Worm (Caenorhabditis elegans): Measurements from ENCODE around the gene F47B10.5.

F47B10.5 gene

ce11 chrX:10891890-10892289 lies 1.5 kb upstream of the F47B10.5 start, which contains the start of gene F47B10.3:
Gene F47B10.3 (plus strand): TSS chrX:10892190.
- TF ChIP-seq ceh-48 (tag; optimal IDR thresholded peaks at IDR 0.05) (no peak), ceh-19 (GFP tag; optimal IDR thresholded peaks at IDR 0.05) (no peak), ahr-1 (tag; optimal IDR thresholded peaks at IDR 0.05) (no peak), eyg-1 (tag; optimal IDR thresholded peaks at IDR 0.05) (no peak), rnt-1 (tag; optimal IDR thresholded peaks at IDR 0.05) (no peak), F13H6.1 (tag; optimal IDR thresholded peaks at IDR 0.05) (no peak), ceh-45 (GFP tag; IDR thresholded peaks at IDR 0.05) (no peak), C08G9.2 (tag; optimal IDR thresholded peaks at IDR 0.05) (no peak)

ce11 chrX:10890965-10891364 lies 609 bp upstream of the F47B10.5 start, which contains the start of gene F47B10.4:
Gene F47B10.4 (plus strand): TSS chrX:10891265.
- TF ChIP-seq pag-3 (tag; optimal IDR thresholded peaks at IDR 0.05; ENCODE audit: borderline replicate concordance) = no peak
- no peak for TF ChIP-seq ceh-45 (GFP tag; IDR thresholded peaks at IDR 0.05)
- no peak for TF ChIP-seq dmd-4 (tag; optimal IDR thresholded peaks at IDR 0.05; ENCODE audit: borderline replicate concordance)
- no peak for TF ChIP-seq ceh-9 (tag; optimal IDR thresholded peaks at IDR 0.05)
- TF ChIP-seq hlh-15 (tag; optimal IDR thresholded peaks at IDR 0.05) = no peak
- no peak for TF ChIP-seq pqm-1 (tag; optimal IDR thresholded peaks at IDR 0.05)
- no peak for TF ChIP-seq sox-4 (tag; optimal IDR thresholded peaks at IDR 0.05)
- TF ChIP-seq C08G9.2 (tag; optimal IDR thresholded peaks at IDR 0.05) = no peak
- TF ChIP-seq nfya-1 (tag; optimal IDR thresholded peaks at IDR 0.05) = no peak
- TF ChIP-seq npax-4 (tag; optimal IDR thresholded peaks at IDR 0.05) = no peak
- TF ChIP-seq fax-1 (tag; optimal IDR thresholded peaks at IDR 0.05) = no peak
- TF ChIP-seq ama-1 (optimal IDR thresholded peaks at IDR 0.05) = no peak
- TF ChIP-seq eyg-1 (tag; optimal IDR thresholded peaks at IDR 0.05) = no peak
- TF ChIP-seq tbx-2 (tag; optimal IDR thresholded peaks at IDR 0.05) = no peak
- TF ChIP-seq syd-9 (tag; optimal IDR thresholded peaks at IDR 0.05) = no peak
- TF ChIP-seq madf-2 (tag; optimal IDR thresholded peaks at IDR 0.05) = no peak
- no peak for TF ChIP-seq unc-3 (GFP tag; conservative IDR thresholded peaks at IDR 0.05)
- no peak for TF ChIP-seq unc-3 (tag; optimal IDR thresholded peaks at IDR 0.05)

- no peak for TF ChIP-seq pax-1 (tag; optimal IDR thresholded peaks at IDR 0.05)
- no peak for TF ChIP-seq C08G9.2 (tag; optimal IDR thresholded peaks at IDR 0.05)
- no peak for TF ChIP-seq hlh-30 (tag; optimal IDR thresholded peaks at IDR 0.05; ENCODE audit: insufficient read depth)
- TF ChIP-seq rnt-1 (tag; optimal IDR thresholded peaks at IDR 0.05) = no peak
- no peak for TF ChIP-seq ztf-16 (tag; optimal IDR thresholded peaks at IDR 0.05)
- no peak for TF ChIP-seq zip-5 (tag; optimal IDR thresholded peaks at IDR 0.05)
- TF ChIP-seq sdc-2 (tag; optimal IDR thresholded peaks at IDR 0.05) = no peak
- TF ChIP-seq Y22D7AL.16 (tag; optimal IDR thresholded peaks at IDR 0.05) = no peak
- no peak for TF ChIP-seq nhr-11 (tag; optimal IDR thresholded peaks at IDR 0.05)
- no peak for TF ChIP-seq ceh-45 (GFP tag; IDR thresholded peaks at IDR 0.05)
- TF ChIP-seq elt-2 (tag; optimal IDR thresholded peaks at IDR 0.05) = no peak
- no peak for TF ChIP-seq dmd-4 (tag; optimal IDR thresholded peaks at IDR 0.05; ENCODE audit: borderline replicate concordance)
- TF ChIP-seq sox-4 (tag; optimal IDR thresholded peaks at IDR 0.05) = no peak
- no peak for TF ChIP-seq ceh-22 (tag; optimal IDR thresholded peaks at IDR 0.05)
Measured at ce11 chrX:10888201-10888600, 2.2 kb downstream of the F47B10.5 start, which contains the start of gene F47B10.6. Gene F47B10.6 (plus strand): TSS chrX:10888501.

- TF ChIP-seq ceh-2 (tag; optimal IDR thresholded peaks at IDR 0.05) (no peak), lim-6 (tag; optimal IDR thresholded peaks at IDR 0.05) (no peak), gmeb-2 (tag; optimal IDR thresholded peaks at IDR 0.05) (no peak), tbx-2 (tag; optimal IDR thresholded peaks at IDR 0.05) (no peak), rnt-1 (tag; optimal IDR thresholded peaks at IDR 0.05) (no peak), pha-2 (tag; optimal IDR thresholded peaks at IDR 0.05) (no peak), ttx-3 (tag; optimal IDR thresholded peaks at IDR 0.05) (no peak), ceh-6 (GFP tag; optimal IDR thresholded peaks at IDR 0.05) (no peak), unc-42 (tag; optimal IDR thresholded peaks at IDR 0.05) (no peak), sox-4 (tag; optimal IDR thresholded peaks at IDR 0.05) (no peak), ceh-22 (tag; optimal IDR thresholded peaks at IDR 0.05) (no peak), C38D4.7 (GFP tag; optimal IDR thresholded peaks at IDR 0.05) (no peak), ceh-19 (GFP tag; optimal IDR thresholded peaks at IDR 0.05) (no peak)
Measured at ce11 chrX:10885872-10886271, 4.5 kb downstream of the F47B10.5 start, which contains the start of gene T21E8.5. Gene T21E8.5 (plus strand): TSS chrX:10886172.
